Fruit fly (Drosophila melanogaster) whole organism, embryonic: Measurements from ENCODE around the gene CG14207.
A peak's percentile ranks its signal among the peaks of the same experiment; 100 is the strongest.

Experiments
- Atf3 ChIP-seq: fragments of 200-800 bp; sonication (Bioruptor generic); optimal IDR thresholded peaks from 3 replicates; lab custom pipeline; 2016; ENCODE audit warnings: missing biosample characterization, missing genetic modification characterization
- CG12659 ChIP-seq: fragments of 200-800 bp; sonication (Bioruptor generic); optimal IDR thresholded peaks from 3 replicates; lab custom pipeline; 2017; ENCODE audit warnings: mild to moderate bottlenecking, missing biosample characterization, missing genetic modification reagents, missing genetic modification characterization
- CG14860 ChIP-seq: fragments of 200-800 bp; sonication (Bioruptor generic); IDR thresholded peaks from 3 replicates; pipeline ENCODE4 v1.3.6; 2022; ENCODE audit warnings: missing biosample characterization, missing genetic modification characterization; ENCODE audit not compliant: partially characterized antibody
- CG15269 ChIP-seq: fragments of 200-800 bp; sonication (Bioruptor generic); optimal IDR thresholded peaks from 2 replicates; lab custom pipeline; 2018; ENCODE audit warnings: missing biosample characterization, mild to moderate bottlenecking, missing genetic modification characterization, moderate library complexity
- CG15601 ChIP-seq: fragments of 200-800 bp; sonication (Bioruptor generic); optimal IDR thresholded peaks from 3 replicates; lab custom pipeline; 2019; ENCODE audit warnings: missing biosample characterization, mild to moderate bottlenecking, missing genetic modification characterization, moderate library complexity
- CG16813 ChIP-seq: fragments of 200-800 bp; sonication (Bioruptor generic); IDR thresholded peaks from 3 replicates; pipeline ENCODE4 v1.3.6; 2022; ENCODE audit warnings: missing biosample characterization, missing genetic modification characterization; ENCODE audit not compliant: partially characterized antibody
- CG18599 ChIP-seq: fragments of 200-800 bp; sonication (Bioruptor generic); optimal IDR thresholded peaks from 3 replicates; lab custom pipeline; 2017; ENCODE audit warnings: missing biosample characterization, missing genetic modification characterization, mild to moderate bottlenecking, moderate library complexity, missing genetic modification reagents
- CG2116 ChIP-seq: fragments of 200-800 bp; sonication (Bioruptor generic); optimal IDR thresholded peaks from 3 replicates; lab custom pipeline; 2018; ENCODE audit warnings: missing biosample characterization, mild to moderate bottlenecking, missing genetic modification characterization
- CG34224 ChIP-seq: fragments of 200-800 bp; sonication (Bioruptor generic); IDR thresholded peaks from 3 replicates; pipeline ENCODE4 v1.3.6; 2022; ENCODE audit warnings: missing biosample characterization, missing genetic modification characterization; ENCODE audit not compliant: partially characterized antibody
- CG34422 ChIP-seq: fragments of 200-800 bp; sonication (Bioruptor generic); IDR thresholded peaks from 3 replicates; pipeline ENCODE4 v1.3.6; 2022; ENCODE audit warnings: missing biosample characterization, missing genetic modification characterization
- CG4730 ChIP-seq: fragments of 200-800 bp; sonication (Bioruptor generic); IDR thresholded peaks from 2 replicates; pipeline ENCODE4 v1.3.6; 2022; ENCODE audit warnings: missing biosample characterization, missing genetic modification characterization
- CG6854 ChIP-seq: fragments of 200-800 bp; sonication (Bioruptor generic); optimal IDR thresholded peaks from 3 replicates; lab custom pipeline; 2017; ENCODE audit warnings: missing biosample characterization, mild to moderate bottlenecking, missing genetic modification characterization
- CG8290 ChIP-seq, 3 experiments: fragments of 200-800 bp; sonication (Bioruptor generic); optimal IDR thresholded peaks; 2 replicates each; lab custom pipeline; 2016 to 2019; ENCODE audit warnings: missing biosample characterization in 3 of 3, missing genetic modification characterization in 3 of 3, mild to moderate bottlenecking in 2 of 3, moderate library complexity in 1 of 3
- CG8944 ChIP-seq: fragments of 200-800 bp; sonication (Bioruptor generic); optimal IDR thresholded peaks from 3 replicates; lab custom pipeline; 2016; ENCODE audit warnings: missing biosample characterization, missing genetic modification characterization
- CG9876 ChIP-seq: fragments of 200-800 bp; sonication (Bioruptor generic); optimal IDR thresholded peaks from 2 replicates; lab custom pipeline; 2016; ENCODE audit warnings: missing biosample characterization, missing genetic modification characterization
- CrebB ChIP-seq: fragments of 200-800 bp; sonication (Bioruptor generic); optimal IDR thresholded peaks from 3 replicates; lab custom pipeline; 2018; ENCODE audit warnings: missing biosample characterization, mild to moderate bottlenecking, missing genetic modification characterization
- Dref ChIP-seq: fragments of 200-800 bp; sonication (Bioruptor generic); IDR thresholded peaks from 2 replicates; pipeline ENCODE4 v1.3.6; 2022; ENCODE audit warnings: missing biosample characterization, missing genetic modification characterization
- Fer1 ChIP-seq: fragments of 200-800 bp; sonication (Bioruptor generic); optimal IDR thresholded peaks from 2 replicates; lab custom pipeline; 2017; ENCODE audit warnings: missing biosample characterization, mild to moderate bottlenecking, missing genetic modification characterization
- HLH4C ChIP-seq: fragments of 200-800 bp; sonication (Bioruptor generic); IDR thresholded peaks from 3 replicates; pipeline ENCODE4 v1.3.6; 2022; ENCODE audit warnings: missing biosample characterization, missing genetic modification characterization; ENCODE audit not compliant: partially characterized antibody
- Med ChIP-seq: fragments of 200-800 bp; sonication (Bioruptor generic); peaks from one replicate; lab custom pipeline; 2016; ENCODE audit warnings: missing biosample characterization, missing genetic modification characterization, mild to moderate bottlenecking, inconsistent platforms, moderate library complexity
- Meics ChIP-seq: fragments of 200-800 bp; sonication (Bioruptor generic); optimal IDR thresholded peaks from 2 replicates; lab custom pipeline; 2017; ENCODE audit warnings: missing biosample characterization, mild to moderate bottlenecking, missing genetic modification characterization
- Neu2 ChIP-seq: fragments of 200-800 bp; sonication (Bioruptor generic); optimal IDR thresholded peaks from 3 replicates; lab custom pipeline; 2016; ENCODE audit warnings: missing biosample characterization, missing genetic modification characterization, borderline replicate concordance
- Oli ChIP-seq: fragments of 200-800 bp; sonication (Bioruptor generic); optimal IDR thresholded peaks from 2 replicates; lab custom pipeline; 2018; ENCODE audit warnings: missing biosample characterization, mild to moderate bottlenecking, missing genetic modification characterization, moderate library complexity
- Rfx ChIP-seq: fragments of 200-800 bp; sonication (Bioruptor generic); IDR thresholded peaks from 2 replicates; pipeline ENCODE4 v1.3.6; 2022; ENCODE audit warnings: missing biosample characterization, missing genetic modification characterization
- Trl ChIP-seq, 3 experiments: fragments of >200 bp in 2 of 3; fragments of 200-800 bp in 1 of 3; sonication (Bioruptor generic) in 1 of 3; optimal IDR thresholded peaks; 2 replicates in 1 of 3; 3 replicates in 2 of 3; lab custom pipeline; 2016 to 2017; ENCODE audit warnings: missing biosample characterization in 1 of 3, missing genetic modification characterization in 1 of 3
- Xrp1 ChIP-seq: fragments of 200-800 bp; sonication (Bioruptor generic); IDR thresholded peaks from 2 replicates; pipeline ENCODE4 v1.3.6; 2022; ENCODE audit warnings: missing biosample characterization, missing genetic modification characterization
- amos ChIP-seq: fragments of 200-800 bp; sonication (Bioruptor generic); IDR thresholded peaks from 2 replicates; pipeline ENCODE4 v1.3.6; 2022; ENCODE audit warnings: missing biosample characterization, missing genetic modification characterization; ENCODE audit not compliant: partially characterized antibody
- bbx ChIP-seq: fragments of 200-800 bp; sonication (Bioruptor generic); IDR thresholded peaks from 2 replicates; pipeline ENCODE4 v1.3.6; 2022; ENCODE audit warnings: missing biosample characterization, missing genetic modification characterization; ENCODE audit not compliant: partially characterized antibody
- chinmo ChIP-seq: fragments of 200-800 bp; sonication (Bioruptor generic); IDR thresholded peaks from 4 replicates; pipeline ENCODE4 v1.3.6; 2022; ENCODE audit warnings: missing biosample characterization, missing genetic modification characterization; ENCODE audit not compliant: partially characterized antibody
- ci ChIP-seq: fragments of 200-800 bp; sonication (Bioruptor generic); IDR thresholded peaks from 3 replicates; pipeline ENCODE4 v1.3.6; 2022; ENCODE audit warnings: missing biosample characterization, missing genetic modification characterization
- crol ChIP-seq: fragments of 200-800 bp; sonication (Bioruptor generic); IDR thresholded peaks from 2 replicates; pipeline ENCODE4 v1.3.6; 2022; ENCODE audit warnings: missing biosample characterization, missing genetic modification characterization
- crp ChIP-seq, 2 experiments: fragments of 200-800 bp; sonication (Bioruptor generic); optimal IDR thresholded peaks; 2 replicates in 1 of 2; 3 replicates in 1 of 2; lab custom pipeline; 2017; ENCODE audit warnings: missing biosample characterization in 2 of 2, missing genetic modification characterization in 2 of 2, mild to moderate bottlenecking in 1 of 2, moderate library complexity in 1 of 2
- eyg ChIP-seq: fragments of 200-800 bp; sonication (Bioruptor generic); optimal IDR thresholded peaks from 3 replicates; lab custom pipeline; 2016; ENCODE audit warnings: missing biosample characterization, missing genetic modification characterization
- fd64A ChIP-seq: fragments of 200-800 bp; sonication (Bioruptor generic); optimal IDR thresholded peaks from 3 replicates; lab custom pipeline; 2018; ENCODE audit warnings: missing biosample characterization, mild to moderate bottlenecking, missing genetic modification characterization
- gfzf ChIP-seq: fragments of 200-800 bp; sonication (Bioruptor generic); optimal IDR thresholded peaks from 2 replicates; lab custom pipeline; 2016; ENCODE audit warnings: missing biosample characterization, mild to moderate bottlenecking, missing genetic modification characterization, moderate library complexity
- grn ChIP-seq: fragments of 200-800 bp; sonication (Bioruptor generic); optimal IDR thresholded peaks from 3 replicates; lab custom pipeline; 2017; ENCODE audit warnings: missing biosample characterization, missing genetic modification characterization
- hbn ChIP-seq: fragments of 200-800 bp; sonication (Bioruptor generic); IDR thresholded peaks from 2 replicates; pipeline ENCODE4 v1.3.6; 2022; ENCODE audit warnings: missing biosample characterization, missing genetic modification characterization; ENCODE audit not compliant: partially characterized antibody
- nau ChIP-seq: fragments of 200-800 bp; sonication (Bioruptor generic); optimal IDR thresholded peaks from 3 replicates; lab custom pipeline; 2017; ENCODE audit warnings: missing biosample characterization, mild to moderate bottlenecking, missing genetic modification characterization, missing genetic modification reagents
- pfk ChIP-seq: fragments of 200-800 bp; sonication (Bioruptor generic); optimal IDR thresholded peaks from 2 replicates; lab custom pipeline; 2018; ENCODE audit warnings: missing biosample characterization, mild to moderate bottlenecking, missing genetic modification characterization, moderate library complexity
- phol ChIP-seq: fragments of 200-800 bp; sonication (Bioruptor generic); optimal IDR thresholded peaks from 3 replicates; lab custom pipeline; 2018; ENCODE audit warnings: missing biosample characterization, mild to moderate bottlenecking, missing genetic modification characterization, moderate library complexity
- prd ChIP-seq, 3 experiments: fragments of >200 bp in 2 of 3; fragments of 200-800 bp in 1 of 3; sonication (Bioruptor generic) in 1 of 3; optimal IDR thresholded peaks in 2 of 3; IDR thresholded peaks in 1 of 3; 2 replicates in 2 of 3; 3 replicates in 1 of 3; pipeline versions ENCODE4 v1.3.6 to Lab custom; 2017 to 2022; ENCODE audit warnings: missing biosample characterization in 1 of 3, missing genetic modification characterization in 1 of 3
- sug ChIP-seq: fragments of 200-800 bp; optimal IDR thresholded peaks from 2 replicates; lab custom pipeline; 2019; ENCODE audit warnings: missing biosample characterization, mild to moderate bottlenecking, missing genetic modification characterization, moderate library complexity

The CG14207 gene

dm6 chrX:19608042-19608609, 3.1 kb downstream of the CG14207 start (continued):
- TF ChIP-seq eyg (GFP tag; lab: Kevin White, UChicago) (no peak), pfk (peak; percentile 16), CG8944 (no peak), CG15601 (tag; lab: Kevin White, UChicago) (peak; percentile 56), sug (peak; percentile 76), Fer1 (GFP tag; lab: Kevin White, UChicago) (peak; percentile 11), CG16813 (peak; percentile 55), CG9876 (GFP tag; lab: Kevin White, UChicago) (no peak), Xrp1 (GFP tag; lab: Robert Waterston, UW) (peak; percentile 17; the same call in 1 of the 2 replicates), Dref (peak; percentile 58), CG14860 (GFP tag; lab: Robert Waterston, UW) (peak; percentile 56; the same call in 1 of the 3 replicates), grn (GFP tag; lab: Kevin White, UChicago) (peak; percentile 43), CG6854 (GFP tag; lab: Kevin White, UChicago) (peak; percentile 16), fd64A (GFP tag; lab: Kevin White, UChicago) (no peak), CG8290 (GFP tag; optimal IDR thresholded peaks at IDR 0.05; lab: Kevin White, UChicago) (no peak), CG8290 (tag; optimal IDR thresholded peaks at IDR 0.05; lab: Kevin White, UChicago) (peak in 1 of 2 experiments; percentile 19), prd (optimal IDR thresholded peaks at IDR 0.05; lab: Kevin White, UChicago) (no peak), prd (GFP tag; IDR thresholded peaks at IDR 0.05; lab: Robert Waterston, UW) (no peak), Rfx (GFP tag; lab: Robert Waterston, UW) (0 out of 2 replicates have a peak, but pooled peaks have one; percentile 3), CG34422 (GFP tag; lab: Robert Waterston, UW) (peak; percentile 28; the same call in 1 of the 3 replicates), hbn (GFP tag; lab: Robert Waterston, UW) (peak; percentile 13; the same call in 1 of the 2 replicates), CG34224 (peak; percentile 35; the same call in 2 of the 3 replicates), gfzf (GFP tag; lab: Kevin White, UChicago) (no peak), nau (GFP tag; lab: Kevin White, UChicago) (peak; percentile 31), amos (peak; percentile 45; the same call in 1 of the 2 replicates), Oli (no peak), HLH4C (peak; percentile 53), ci (GFP tag; lab: Robert Waterston, UW) (0 out of 3 replicates have a peak, but pooled peaks have one; percentile 52), crp (GFP tag; optimal IDR thresholded peaks at IDR 0.05; lab: Kevin White, UChicago) (no peak), crol (GFP tag; lab: Robert Waterston, UW) (peak; percentile 61), CG4730 (GFP tag; lab: Robert Waterston, UW) (no peak), Atf3 (GFP tag; lab: Kevin White, UChicago) (peak; percentile 32), Meics (GFP tag; lab: Kevin White, UChicago) (no peak), bbx (GFP tag; lab: Robert Waterston, UW) (0 out of 2 replicates have a peak, but pooled peaks have one; percentile 10), Med (GFP tag; lab: Kevin White, UChicago) (peak; percentile 54), CG15269 (tag; lab: Kevin White, UChicago) (no peak), CG12659 (no peak), phol (peak; percentile 31), Neu2 (no peak), Trl (optimal IDR thresholded peaks at IDR 0.05; lab: Kevin White, UChicago) (peak; percentile 21 to 65), Trl (GFP tag; optimal IDR thresholded peaks at IDR 0.05; lab: Kevin White, UChicago) (no peak), CG2116 (GFP tag; lab: Kevin White, UChicago) (peak; percentile 38), CG18599 (GFP tag; lab: Kevin White, UChicago) (peak; percentile 32), CrebB (tag; lab: Kevin White, UChicago) (peak; percentile 15), chinmo (GFP tag; lab: Robert Waterston, UW) (peak; percentile 87; the same call in 1 of the 4 replicates)
